Fruit fly (Drosophila melanogaster) whole organism, embryonic: ENCODE results near the gene CG42553.

ENCODE experiments used
- Aef1 ChIP-seq: fragments of 200-800 bp; sonication (Bioruptor generic); IDR thresholded peaks from 3 replicates; pipeline ENCODE4 v1.3.6; 2022; ENCODE audit warnings: missing biosample characterization, missing genetic modification characterization
- Atf3 ChIP-seq: fragments of 200-800 bp; sonication (Bioruptor generic); optimal IDR thresholded peaks from 3 replicates; lab custom pipeline; 2016; ENCODE audit warnings: missing biosample characterization, missing genetic modification characterization
- Atf6 ChIP-seq: fragments of 200-800 bp; sonication (Bioruptor generic); IDR thresholded peaks from 2 replicates; pipeline ENCODE4 v1.3.6; 2022; ENCODE audit warnings: missing biosample characterization, missing genetic modification characterization
- CG10209 ChIP-seq: fragments of 200-800 bp; sonication (Bioruptor generic); optimal IDR thresholded peaks from 3 replicates; lab custom pipeline; 2017; ENCODE audit warnings: missing biosample characterization, mild to moderate bottlenecking, missing genetic modification characterization, missing genetic modification reagents
- CG11085 ChIP-seq: fragments of 200-800 bp; sonication (Bioruptor generic); IDR thresholded peaks from 2 replicates; pipeline ENCODE4 v1.3.6; 2022; ENCODE audit warnings: missing biosample characterization, missing genetic modification characterization
- CG11398 ChIP-seq: fragments of 200-800 bp; sonication (Bioruptor generic); optimal IDR thresholded peaks from 2 replicates; lab custom pipeline; 2016; ENCODE audit warnings: missing biosample characterization, missing genetic modification characterization
- CG11504 ChIP-seq: fragments of 200-800 bp; sonication (Bioruptor generic); optimal IDR thresholded peaks from 3 replicates; lab custom pipeline; 2019; ENCODE audit warnings: missing biosample characterization, mild to moderate bottlenecking, missing genetic modification characterization, moderate library complexity
- CG12071 ChIP-seq: fragments of 200-800 bp; sonication (Bioruptor generic); optimal IDR thresholded peaks from 3 replicates; lab custom pipeline; 2018; ENCODE audit warnings: missing biosample characterization, mild to moderate bottlenecking, missing genetic modification characterization
- CG12236 ChIP-seq: fragments of 200-800 bp; sonication (Bioruptor generic); optimal IDR thresholded peaks from 2 replicates; lab custom pipeline; 2016; ENCODE audit warnings: missing biosample characterization, missing genetic modification characterization
- CG1233 ChIP-seq: fragments of 200-800 bp; sonication (Bioruptor generic); optimal IDR thresholded peaks from 4 replicates; lab custom pipeline; 2018; ENCODE audit warnings: missing biosample characterization, mild to moderate bottlenecking, missing genetic modification characterization
- CG13424 ChIP-seq: fragments of 200-800 bp; sonication (Bioruptor generic); optimal IDR thresholded peaks from 2 replicates; lab custom pipeline; 2019; ENCODE audit warnings: missing biosample characterization, mild to moderate bottlenecking, missing genetic modification characterization, moderate library complexity
- CG15011 ChIP-seq: fragments of 200-800 bp; sonication (Bioruptor generic); optimal IDR thresholded peaks from 3 replicates; lab custom pipeline; 2018; ENCODE audit warnings: missing biosample characterization, mild to moderate bottlenecking, missing genetic modification characterization
- CG15073 ChIP-seq: fragments of 200-800 bp; sonication (Bioruptor generic); optimal IDR thresholded peaks from 2 replicates; lab custom pipeline; 2016; ENCODE audit warnings: missing biosample characterization, missing genetic modification characterization
- CG17361 ChIP-seq: fragments of 200-800 bp; sonication (Bioruptor generic); IDR thresholded peaks from 3 replicates; pipeline ENCODE4 v1.3.6; 2022; ENCODE audit warnings: missing biosample characterization, missing genetic modification characterization
- CG2678 ChIP-seq: fragments of 200-800 bp; sonication (Bioruptor generic); optimal IDR thresholded peaks from 3 replicates; lab custom pipeline; 2019; ENCODE audit warnings: missing biosample characterization, mild to moderate bottlenecking, missing genetic modification characterization, moderate library complexity
- CG32532 ChIP-seq: fragments of 200-800 bp; sonication (Bioruptor generic); IDR thresholded peaks from 2 replicates; pipeline ENCODE4 v1.3.6; 2022; ENCODE audit warnings: missing biosample characterization, missing genetic modification characterization
- CG33213 ChIP-seq: fragments of 200-800 bp; sonication (Bioruptor generic); optimal IDR thresholded peaks from 3 replicates; lab custom pipeline; 2016; ENCODE audit warnings: missing biosample characterization, missing genetic modification characterization
- CG34376 ChIP-seq: fragments of 200-800 bp; sonication (Bioruptor generic); optimal IDR thresholded peaks from 2 replicates; lab custom pipeline; 2018; ENCODE audit warnings: missing biosample characterization, mild to moderate bottlenecking, missing genetic modification characterization
- CG3726 ChIP-seq: fragments of 200-800 bp; sonication (Bioruptor generic); IDR thresholded peaks from 3 replicates; pipeline ENCODE4, ENCODE4 v1.3.6; 2022; ENCODE audit warnings: missing biosample characterization, missing genetic modification characterization
- CG4328 ChIP-seq: fragments of 200-800 bp; sonication (Bioruptor generic); optimal IDR thresholded peaks from 3 replicates; lab custom pipeline; 2017; ENCODE audit warnings: missing biosample characterization, missing genetic modification reagents, missing genetic modification characterization
- CG4617 ChIP-seq: fragments of 200-800 bp; sonication (Bioruptor generic); optimal IDR thresholded peaks from 3 replicates; lab custom pipeline; 2016; ENCODE audit warnings: missing biosample characterization, missing genetic modification characterization, borderline replicate concordance
- CG5953 ChIP-seq: fragments of 200-800 bp; sonication (Bioruptor generic); IDR thresholded peaks from 2 replicates; pipeline ENCODE4 v1.3.6; 2022; ENCODE audit warnings: missing biosample characterization, missing genetic modification characterization
- CG6175 ChIP-seq: fragments of 200-800 bp; sonication (Bioruptor generic); IDR thresholded peaks from 3 replicates; pipeline ENCODE4 v1.3.6; 2022; ENCODE audit warnings: missing biosample characterization, missing genetic modification characterization
- CG7372 ChIP-seq: fragments of 200-800 bp; sonication (Bioruptor generic); IDR thresholded peaks from 2 replicates; pipeline ENCODE4 v1.3.6; 2022; ENCODE audit warnings: missing biosample characterization, missing genetic modification characterization
- CrebB ChIP-seq: fragments of 200-800 bp; sonication (Bioruptor generic); optimal IDR thresholded peaks from 3 replicates; lab custom pipeline; 2018; ENCODE audit warnings: missing biosample characterization, mild to moderate bottlenecking, missing genetic modification characterization
- HLH4C ChIP-seq: fragments of 200-800 bp; sonication (Bioruptor generic); IDR thresholded peaks from 3 replicates; pipeline ENCODE4 v1.3.6; 2022; ENCODE audit warnings: missing biosample characterization, missing genetic modification characterization; ENCODE audit not compliant: partially characterized antibody
- Meics ChIP-seq: fragments of 200-800 bp; sonication (Bioruptor generic); optimal IDR thresholded peaks from 2 replicates; lab custom pipeline; 2017; ENCODE audit warnings: missing biosample characterization, mild to moderate bottlenecking, missing genetic modification characterization
- Nf-YA ChIP-seq: fragments of 200-800 bp; sonication (Bioruptor generic); IDR thresholded peaks from 2 replicates; pipeline ENCODE4 v1.3.6; 2022; ENCODE audit warnings: missing biosample characterization, missing genetic modification characterization
- Rx ChIP-seq: fragments of 200-800 bp; sonication (Bioruptor generic); IDR thresholded peaks from 2 replicates; pipeline ENCODE4 v1.3.6; 2022; ENCODE audit warnings: missing biosample characterization, missing genetic modification characterization
- Sox102F ChIP-seq: fragments of 200-800 bp; sonication (Bioruptor generic); optimal IDR thresholded peaks from 2 replicates; lab custom pipeline; 2018; ENCODE audit warnings: missing biosample characterization, mild to moderate bottlenecking, missing genetic modification characterization, moderate library complexity
- Sry-β ChIP-seq: fragments of 200-800 bp; sonication (Bioruptor generic); optimal IDR thresholded peaks from 2 replicates; lab custom pipeline; 2018; ENCODE audit warnings: missing biosample characterization, mild to moderate bottlenecking, missing genetic modification characterization, moderate library complexity
- Sry-δ ChIP-seq: fragments of 200-800 bp; sonication (Bioruptor generic); optimal IDR thresholded peaks from 2 replicates; lab custom pipeline; 2016; ENCODE audit warnings: missing biosample characterization, missing genetic modification characterization
- Xbp1 ChIP-seq: fragments of 200-800 bp; sonication (Bioruptor generic); optimal IDR thresholded peaks from 3 replicates; lab custom pipeline; 2016; ENCODE audit warnings: missing biosample characterization, mild to moderate bottlenecking, missing genetic modification characterization
- cwo ChIP-seq: fragments of 200-800 bp; sonication (Bioruptor generic); optimal IDR thresholded peaks from 3 replicates; lab custom pipeline; 2017; ENCODE audit warnings: missing biosample characterization, missing genetic modification characterization, mild to moderate bottlenecking, moderate library complexity, missing genetic modification reagents
- danr ChIP-seq: fragments of 200-800 bp; sonication (Bioruptor generic); IDR thresholded peaks from 2 replicates; pipeline ENCODE4 v1.3.6; 2022; ENCODE audit warnings: missing biosample characterization, missing genetic modification characterization
- dati ChIP-seq: fragments of 200-800 bp; sonication (Bioruptor generic); IDR thresholded peaks from 2 replicates; pipeline ENCODE4 v1.3.6; 2022; ENCODE audit warnings: missing biosample characterization, missing genetic modification characterization
- fd102C ChIP-seq: fragments of 200-800 bp; sonication (Bioruptor generic); optimal IDR thresholded peaks from 2 replicates; lab custom pipeline; 2018; ENCODE audit warnings: missing biosample characterization, mild to moderate bottlenecking, missing genetic modification characterization, moderate library complexity
- fu2 ChIP-seq: fragments of 200-800 bp; sonication (Bioruptor generic); optimal IDR thresholded peaks from 2 replicates; lab custom pipeline; 2016; ENCODE audit warnings: missing biosample characterization, missing genetic modification characterization
- gcm2 ChIP-seq: fragments of 200-800 bp; sonication (Bioruptor generic); optimal IDR thresholded peaks from 2 replicates; lab custom pipeline; 2016; ENCODE audit warnings: missing biosample characterization, missing genetic modification characterization
- grau ChIP-seq: fragments of 200-800 bp; optimal IDR thresholded peaks from 3 replicates; lab custom pipeline; 2019; ENCODE audit warnings: missing biosample characterization, mild to moderate bottlenecking, missing genetic modification characterization, moderate library complexity
- hb ChIP-seq: fragments of 200-800 bp; sonication (Bioruptor generic); IDR thresholded peaks from 3 replicates; pipeline ENCODE4 v1.3.6; 2022; ENCODE audit warnings: missing biosample characterization, missing genetic modification characterization; ENCODE audit not compliant: partially characterized antibody
- insv ChIP-seq, 2 experiments: fragments of 200-800 bp; sonication (Bioruptor generic); optimal IDR thresholded peaks; 3 replicates each; lab custom pipeline; 2016 to 2018; ENCODE audit warnings: missing biosample characterization in 2 of 2, missing genetic modification characterization in 2 of 2
- lola ChIP-seq, 3 experiments: fragments of >200 bp in 2 of 3; fragments of 200-800 bp in 1 of 3; sonication (Bioruptor generic) in 1 of 3; optimal IDR thresholded peaks; 2 replicates each; lab custom pipeline; 2017 to 2019; ENCODE audit warnings: missing biosample characterization in 3 of 3, missing genetic modification characterization in 3 of 3, mild to moderate bottlenecking in 1 of 3, moderate library complexity in 1 of 3
- luna ChIP-seq: fragments of 200-800 bp; sonication (Bioruptor generic); optimal IDR thresholded peaks from 2 replicates; lab custom pipeline; 2016; ENCODE audit warnings: missing biosample characterization, missing genetic modification characterization
- nau ChIP-seq: fragments of 200-800 bp; sonication (Bioruptor generic); optimal IDR thresholded peaks from 3 replicates; lab custom pipeline; 2017; ENCODE audit warnings: missing biosample characterization, mild to moderate bottlenecking, missing genetic modification characterization, missing genetic modification reagents
- sc ChIP-seq, 3 experiments: fragments of >200 bp in 2 of 3; fragments of 200-800 bp in 1 of 3; sonication (Bioruptor generic) in 1 of 3; optimal IDR thresholded peaks; 2 replicates in 2 of 3; 3 replicates in 1 of 3; lab custom pipeline; 2017; ENCODE audit warnings: mild to moderate bottlenecking in 1 of 3, missing biosample characterization in 1 of 3, missing genetic modification characterization in 1 of 3, missing genetic modification reagents in 1 of 3
- slbo ChIP-seq: fragments of 200-800 bp; sonication (Bioruptor generic); IDR thresholded peaks from 2 replicates; pipeline ENCODE4 v1.3.6; 2022; ENCODE audit warnings: missing biosample characterization, missing genetic modification characterization
- tin ChIP-seq: fragments of 200-800 bp; sonication (Bioruptor generic); optimal IDR thresholded peaks from 3 replicates; lab custom pipeline; 2016; ENCODE audit warnings: missing biosample characterization, missing genetic modification characterization
- vvl ChIP-seq: fragments of 200-800 bp; sonication (Bioruptor generic); IDR thresholded peaks from 2 replicates; pipeline ENCODE4 v1.3.6; 2022; ENCODE audit warnings: missing biosample characterization, missing genetic modification characterization

Gene CG42553

dm6 chr3L:818438-819138 is 15.3 kb upstream of the CG42553 start (continued):
- TF ChIP-seq luna (GFP tag; lab: Kevin White, UChicago) (no peak), Aef1 (no peak), gcm2 (GFP tag; lab: Kevin White, UChicago) (no peak), CG12236 (GFP tag; lab: Kevin White, UChicago) (no peak), CG6175 (GFP tag; lab: Robert Waterston, UW) (no peak), CG17361 (GFP tag; lab: Robert Waterston, UW) (peak; percentile 40; the same call in 2 of the 3 replicates), Rx (GFP tag; lab: Robert Waterston, UW) (no peak), Meics (no peak), CrebB (tag; lab: Kevin White, UChicago) (no peak), CG11398 (GFP tag; lab: Kevin White, UChicago) (no peak), Sry-δ (GFP tag; lab: Kevin White, UChicago) (no peak), CG5953 (GFP tag; lab: Robert Waterston, UW) (no peak), Atf3 (GFP tag; lab: Kevin White, UChicago) (no peak), CG15011 (GFP tag; lab: Kevin White, UChicago) (no peak), CG33213 (GFP tag; lab: Kevin White, UChicago) (no peak), CG34376 (GFP tag; lab: Kevin White, UChicago) (no peak), HLH4C (no peak), Sox102F (GFP tag; lab: Kevin White, UChicago) (peak; percentile 60), CG13424 (tag; lab: Kevin White, UChicago) (peak; percentile 46), CG11085 (no peak), CG4617 (GFP tag; lab: Kevin White, UChicago) (no peak), sc (optimal IDR thresholded peaks at IDR 0.05; lab: Kevin White, UChicago) (no peak), sc (GFP tag; optimal IDR thresholded peaks at IDR 0.05; lab: Kevin White, UChicago) (no peak), insv (GFP tag; optimal IDR thresholded peaks at IDR 0.05; lab: Kevin White, UChicago) (no peak), CG4328 (no peak), danr (GFP tag; lab: Robert Waterston, UW) (no peak), tin (GFP tag; lab: Kevin White, UChicago) (no peak), grau (tag; lab: Kevin White, UChicago) (peak; percentile 20), CG3726 (GFP tag; lab: Robert Waterston, UW) (no peak), CG2678 (tag; lab: Kevin White, UChicago) (peak; percentile 11), CG15073 (GFP tag; lab: Kevin White, UChicago) (no peak), Xbp1 (GFP tag; lab: Kevin White, UChicago) (peak; percentile 29), hb (GFP tag; lab: Robert Waterston, UW) (no peak), CG1233 (GFP tag; lab: Kevin White, UChicago) (no peak), lola (GFP tag; optimal IDR thresholded peaks at IDR 0.05; lab: Kevin White, UChicago) (no peak), CG10209 (no peak), vvl (GFP tag; lab: Robert Waterston, UW) (peak; percentile 40), Sry-β (GFP tag; lab: Kevin White, UChicago) (no peak), cwo (GFP tag; lab: Kevin White, UChicago) (no peak), dati (GFP tag; lab: Robert Waterston, UW) (no peak), CG11504 (peak; percentile 65), Atf6 (no peak), CG32532 (GFP tag; lab: Robert Waterston, UW) (peak; percentile 27; the same call in 1 of the 2 replicates), nau (GFP tag; lab: Kevin White, UChicago) (no peak), fd102C (no peak), slbo (GFP tag; lab: Robert Waterston, UW) (0 out of 2 replicates have a peak, but pooled peaks have one; percentile 16), Nf-YA (peak; percentile 41; the same call in 1 of the 2 replicates), CG7372 (GFP tag; lab: Robert Waterston, UW) (no peak), fu2 (GFP tag; lab: Kevin White, UChicago) (no peak), CG12071 (no peak)
